Fruit fly (Drosophila melanogaster) Kc167 (cell line): ENCODE results near the gene CG13842.

Source experiments
- Myc ChIP-seq: fragments of >200 bp; optimal IDR thresholded peaks from 2 replicates; lab custom pipeline; 2017; ENCODE audit warnings: missing external identifiers
- Sin3A ChIP-seq: fragments of >200 bp; optimal IDR thresholded peaks from 2 replicates; lab custom pipeline; 2018; ENCODE audit warnings: missing external identifiers
- h ChIP-seq: fragments of >200 bp; optimal IDR thresholded peaks from 3 replicates; lab custom pipeline; 2018; ENCODE audit warnings: missing external identifiers
- insv ChIP-seq: fragments of >200 bp; optimal IDR thresholded peaks from 3 replicates; lab custom pipeline; 2018; ENCODE audit warnings: missing external identifiers
- psq ChIP-seq: fragments of >200 bp; optimal IDR thresholded peaks from 2 replicates; lab custom pipeline; 2017; ENCODE audit warnings: missing external identifiers
- ttk ChIP-seq: sonication (Bioruptor generic); optimal IDR thresholded peaks from 2 replicates; lab custom pipeline; 2017; ENCODE audit warnings: missing external identifiers

CG13842 gene

dm6 chr3R:22747423-22748090 lies 40.5 kb upstream of the CG13842 start, which contains the start of gene CG17141:
TSS of gene CG17141 (minus strand) at chr3R:22747599.
- TF ChIP-seq h (lab: Kevin White, UChicago) (no peak), Myc (no peak), Sin3A (lab: Kevin White, UChicago) (no peak), psq (lab: Kevin White, UChicago) (no peak), insv (lab: Kevin White, UChicago) (no peak), ttk (no peak)

- TF ChIP-seq h (lab: Kevin White, UChicago) (no peak), psq (lab: Kevin White, UChicago) (no peak), Myc (no peak), Sin3A (lab: Kevin White, UChicago) (no peak), ttk (no peak), insv (lab: Kevin White, UChicago) (no peak)
Observed at dm6 chr3R:22745432-22745831, 38.4 kb upstream of the CG13842 start, which contains the start of the genes vret and HP1c. TSS of gene vret (minus strand) at chr3R:22745581. TSS of gene HP1c (plus strand) at chr3R:22745620.

dm6 chr3R:22740930-22741329 lies 33.9 kb upstream of the CG13842 start, which contains the start of the genes Dcr-1 and CG6985:
TSS of gene Dcr-1 (minus strand) at chr3R:22741091.
TSS of gene CG6985 (plus strand) at chr3R:22741150.
- no peak for TF ChIP-seq insv (lab: Kevin White, UChicago)
- TF ChIP-seq ttk = no peak
- TF ChIP-seq Myc = no peak
- no peak for TF ChIP-seq psq (lab: Kevin White, UChicago)
- TF ChIP-seq h (lab: Kevin White, UChicago) = no peak
- no peak for TF ChIP-seq Sin3A (lab: Kevin White, UChicago)

dm6 chr3R:22733751-22734150 lies 26.7 kb upstream of the CG13842 start, which contains the start of gene Takl2:
TSS of gene Takl2 (minus strand) at chr3R:22733851.
- no peak for TF ChIP-seq ttk
- no peak for TF ChIP-seq Myc
- TF ChIP-seq insv (lab: Kevin White, UChicago) = no peak
- no peak for TF ChIP-seq h (lab: Kevin White, UChicago)
- TF ChIP-seq Sin3A (lab: Kevin White, UChicago) = no peak
- no peak for TF ChIP-seq psq (lab: Kevin White, UChicago)

- TF ChIP-seq psq (lab: Kevin White, UChicago) (no peak), Myc (no peak), Sin3A (lab: Kevin White, UChicago) (no peak), insv (lab: Kevin White, UChicago) (no peak), h (lab: Kevin White, UChicago) (no peak), ttk (no peak)
Observed at dm6 chr3R:22732995-22733394, 25.9 kb upstream of the CG13842 start.

- no peak for TF ChIP-seq psq (lab: Kevin White, UChicago)
- no peak for TF ChIP-seq insv (lab: Kevin White, UChicago)
- no peak for TF ChIP-seq ttk
- TF ChIP-seq Myc = no peak
Observed at dm6 chr3R:22727857-22728256, 20.8 kb upstream of the CG13842 start.

- TF ChIP-seq psq (lab: Kevin White, UChicago) = no peak
- no peak for TF ChIP-seq insv (lab: Kevin White, UChicago)
- no peak for TF ChIP-seq ttk
- TF ChIP-seq Myc = no peak
- TF ChIP-seq Sin3A (lab: Kevin White, UChicago) = no peak
- TF ChIP-seq h (lab: Kevin White, UChicago) = no peak
Observed at dm6 chr3R:22727456-22727833, 20.4 kb upstream of the CG13842 start.

- no peak for TF ChIP-seq psq (lab: Kevin White, UChicago)
- TF ChIP-seq insv (lab: Kevin White, UChicago) = no peak
- TF ChIP-seq Sin3A (lab: Kevin White, UChicago) = no peak
- no peak for TF ChIP-seq h (lab: Kevin White, UChicago)
- TF ChIP-seq ttk = no peak
- no peak for TF ChIP-seq Myc
Observed at dm6 chr3R:22726771-22727455, 19.8 kb upstream of the CG13842 start, which contains the start of gene CG45049. TSS of gene CG45049 (plus strand) at chr3R:22726967.

- TF ChIP-seq insv (lab: Kevin White, UChicago) (no peak), psq (lab: Kevin White, UChicago) (peak; percentile 73)
Observed at dm6 chr3R:22726031-22726770, 19.1 kb upstream of the CG13842 start, which contains the start of gene RNF220. TSS of gene RNF220 (minus strand) at chr3R:22726414.

dm6 chr3R:22724149-22724973 lies 17.3 kb upstream of the CG13842 start, which contains the start of gene Irp-1A:
TSS of gene Irp-1A (minus strand) at chr3R:22724587.
- no peak for TF ChIP-seq ttk
- no peak for TF ChIP-seq Myc
- TF ChIP-seq insv (lab: Kevin White, UChicago) = no peak

- peak; percentile 23 for TF ChIP-seq psq (lab: Kevin White, UChicago)
- TF ChIP-seq insv (lab: Kevin White, UChicago) = no peak
- TF ChIP-seq Myc = no peak
- TF ChIP-seq Sin3A (lab: Kevin White, UChicago) = no peak
- TF ChIP-seq ttk = no peak
- TF ChIP-seq h (lab: Kevin White, UChicago) = no peak
Observed at dm6 chr3R:22720808-22721306, 13.8 kb upstream of the CG13842 start, which contains the start of gene wge. TSS of gene wge (minus strand) at chr3R:22721150.
